Worm (Caenorhabditis elegans) whole organism, L2 larva: ENCODE measurements around the gene mig-17.

Source experiments
- R02D3.7 ChIP-seq: fragments of 150-350 bp; optimal IDR thresholded peaks from 2 replicates; lab custom pipeline; 2014; ENCODE audit warnings: missing biosample characterization, missing genetic modification characterization
- ZK546.5 ChIP-seq: sonication (generic microtip); optimal IDR thresholded peaks from 2 replicates; lab custom pipeline; 2017; ENCODE audit warnings: missing biosample characterization, missing genetic modification characterization
- aly-2 ChIP-seq: fragments of 150-350 bp; optimal IDR thresholded peaks from 2 replicates; lab custom pipeline; 2014; ENCODE audit warnings: missing biosample characterization, missing genetic modification characterization
- ama-1 ChIP-seq: fragments of 150-350 bp; optimal IDR thresholded peaks from 2 replicates; lab custom pipeline; 2018; ENCODE audit warnings: inconsistent platforms
- nhr-11 ChIP-seq: fragments of 150-350 bp; optimal IDR thresholded peaks from 2 replicates; lab custom pipeline; 2014; ENCODE audit warnings: missing biosample characterization, missing genetic modification characterization
- nhr-25 ChIP-seq: fragments of 150-350 bp; sonication (generic microtip); optimal IDR thresholded peaks from 3 replicates; lab custom pipeline; 2014; ENCODE audit warnings: missing biosample characterization, missing genetic modification characterization
- ztf-11 ChIP-seq: sonication (generic microtip); optimal IDR thresholded peaks from 2 replicates; lab custom pipeline; 2017; ENCODE audit warnings: missing biosample characterization, missing genetic modification characterization

DNA sequence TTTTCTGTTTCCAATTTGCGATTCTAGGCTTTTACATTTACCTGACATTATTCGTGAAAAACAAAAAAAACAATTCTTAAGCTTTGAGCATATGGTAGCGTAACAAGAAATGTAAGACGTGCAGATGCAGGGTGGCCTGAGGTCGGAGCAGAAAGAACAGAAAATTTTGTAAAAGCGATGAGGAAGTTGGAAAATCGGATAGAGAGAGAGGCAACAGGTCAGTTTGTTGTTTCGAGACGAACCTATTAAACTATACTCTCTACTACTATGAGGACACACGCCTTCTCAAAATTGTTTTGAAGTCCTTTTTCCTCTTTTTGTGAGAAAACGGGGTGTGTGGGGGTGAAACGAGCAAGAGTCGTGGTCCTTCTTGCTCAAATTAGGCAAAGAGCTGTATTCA, 24.9 kb upstream of the mig-17 start, which contains the start of gene des-2:
- TF ChIP-seq nhr-11 (tag; lab: Kevin White, UChicago) (no peak), R02D3.7 (no peak), ama-1 (lab: Kevin White, UChicago) (no peak), ztf-11 (no peak), aly-2 (tag; lab: Kevin White, UChicago) (no peak), nhr-25 (tag; lab: Kevin White, UChicago) (no peak), ZK546.5 (tag; lab: Kevin White, UChicago) (no peak)
